Fruit fly (Drosophila melanogaster) whole organism, embryonic: ENCODE data around the gene dbe.

ENCODE experiments used
- CG10274 ChIP-seq: fragments of 200-800 bp; sonication (Bioruptor generic); optimal IDR thresholded peaks from 3 replicates; lab custom pipeline; 2017; ENCODE audit warnings: missing biosample characterization, mild to moderate bottlenecking, missing genetic modification characterization
- CG11085 ChIP-seq: fragments of 200-800 bp; sonication (Bioruptor generic); IDR thresholded peaks from 2 replicates; pipeline ENCODE4 v1.3.6; 2022; ENCODE audit warnings: missing biosample characterization, missing genetic modification characterization
- CG11456 ChIP-seq: fragments of 200-800 bp; sonication (Bioruptor generic); IDR thresholded peaks from 3 replicates; pipeline ENCODE4 v1.3.6; 2022; ENCODE audit warnings: missing biosample characterization, missing genetic modification characterization
- CG12942 ChIP-seq: fragments of 200-800 bp; sonication (Bioruptor generic); optimal IDR thresholded peaks from 3 replicates; lab custom pipeline; 2016; ENCODE audit warnings: missing biosample characterization, missing genetic modification characterization
- CG13296 ChIP-seq: fragments of 200-800 bp; sonication (Bioruptor generic); optimal IDR thresholded peaks from 3 replicates; lab custom pipeline; 2018; ENCODE audit warnings: missing biosample characterization, mild to moderate bottlenecking, missing genetic modification characterization
- CG14014 ChIP-seq: fragments of 200-800 bp; sonication (Bioruptor generic); IDR thresholded peaks from 2 replicates; pipeline ENCODE4 v1.3.6; 2022; ENCODE audit warnings: missing biosample characterization, missing genetic modification characterization
- CG15514 ChIP-seq: fragments of 200-800 bp; sonication (Bioruptor generic); optimal IDR thresholded peaks from 3 replicates; lab custom pipeline; 2017; ENCODE audit warnings: missing biosample characterization, missing genetic modification characterization, mild to moderate bottlenecking, moderate library complexity, missing genetic modification reagents
- CG1647 ChIP-seq: fragments of 200-800 bp; sonication (Bioruptor generic); optimal IDR thresholded peaks from 3 replicates; lab custom pipeline; 2016; ENCODE audit warnings: missing biosample characterization, missing genetic modification characterization
- CG17829 ChIP-seq: fragments of 200-800 bp; optimal IDR thresholded peaks from 2 replicates; lab custom pipeline; 2019; ENCODE audit warnings: missing biosample characterization, mild to moderate bottlenecking, missing genetic modification characterization, moderate library complexity
- CG2678 ChIP-seq: fragments of 200-800 bp; sonication (Bioruptor generic); optimal IDR thresholded peaks from 3 replicates; lab custom pipeline; 2019; ENCODE audit warnings: missing biosample characterization, mild to moderate bottlenecking, missing genetic modification characterization, moderate library complexity
- CG31224 ChIP-seq: fragments of 200-800 bp; sonication (Bioruptor generic); IDR thresholded peaks from 2 replicates; pipeline ENCODE4 v1.3.6; 2022; ENCODE audit warnings: missing biosample characterization, missing genetic modification characterization
- CG32772 ChIP-seq: fragments of 200-800 bp; sonication (Bioruptor generic); IDR thresholded peaks from 2 replicates; pipeline ENCODE4 v1.3.6; 2022; ENCODE audit warnings: missing biosample characterization, missing genetic modification characterization
- CG3281 ChIP-seq: fragments of 200-800 bp; sonication (Bioruptor generic); optimal IDR thresholded peaks from 3 replicates; lab custom pipeline; 2017; ENCODE audit warnings: missing biosample characterization, mild to moderate bottlenecking, missing genetic modification characterization
- CG34376 ChIP-seq: fragments of 200-800 bp; sonication (Bioruptor generic); optimal IDR thresholded peaks from 2 replicates; lab custom pipeline; 2018; ENCODE audit warnings: missing biosample characterization, mild to moderate bottlenecking, missing genetic modification characterization
- CG3847 ChIP-seq: fragments of 200-800 bp; sonication (Bioruptor generic); IDR thresholded peaks from 2 replicates; pipeline ENCODE4 v1.3.6; 2022; ENCODE audit warnings: missing biosample characterization, missing genetic modification characterization
- CG6254 ChIP-seq: fragments of 200-800 bp; sonication (Bioruptor generic); optimal IDR thresholded peaks from 3 replicates; lab custom pipeline; 2017; ENCODE audit warnings: mild to moderate bottlenecking, missing biosample characterization, missing genetic modification reagents, missing genetic modification characterization
- CG8089 ChIP-seq: fragments of 200-800 bp; sonication (Bioruptor generic); optimal IDR thresholded peaks from 3 replicates; lab custom pipeline; 2016; ENCODE audit warnings: missing biosample characterization, missing genetic modification characterization
- CG8478 ChIP-seq: fragments of >200 bp; optimal IDR thresholded peaks from 2 replicates; lab custom pipeline; 2018
- CG8765 ChIP-seq: fragments of 200-800 bp; sonication (Bioruptor generic); IDR thresholded peaks from 2 replicates; pipeline ENCODE4 v1.3.6; 2022; ENCODE audit warnings: missing biosample characterization, missing genetic modification characterization
- CG8924 ChIP-seq: fragments of 200-800 bp; optimal IDR thresholded peaks from 3 replicates; lab custom pipeline; 2019; ENCODE audit warnings: missing biosample characterization, mild to moderate bottlenecking, missing genetic modification characterization, moderate library complexity
- CG9876 ChIP-seq: fragments of 200-800 bp; sonication (Bioruptor generic); optimal IDR thresholded peaks from 2 replicates; lab custom pipeline; 2016; ENCODE audit warnings: missing biosample characterization, missing genetic modification characterization
- Hmx ChIP-seq: fragments of 200-800 bp; sonication (Bioruptor generic); optimal IDR thresholded peaks from 2 replicates; lab custom pipeline; 2016; ENCODE audit warnings: missing biosample characterization, missing genetic modification characterization
- NC2α ChIP-seq: fragments of 200-800 bp; sonication (Bioruptor generic); optimal IDR thresholded peaks from 2 replicates; lab custom pipeline; 2016; ENCODE audit warnings: missing biosample characterization, missing genetic modification characterization
- Sox102F ChIP-seq: fragments of 200-800 bp; sonication (Bioruptor generic); optimal IDR thresholded peaks from 2 replicates; lab custom pipeline; 2018; ENCODE audit warnings: missing biosample characterization, mild to moderate bottlenecking, missing genetic modification characterization, moderate library complexity
- Sry-δ ChIP-seq: fragments of 200-800 bp; sonication (Bioruptor generic); optimal IDR thresholded peaks from 2 replicates; lab custom pipeline; 2016; ENCODE audit warnings: missing biosample characterization, missing genetic modification characterization
- Vsx1 ChIP-seq: fragments of 200-800 bp; sonication (Bioruptor generic); optimal IDR thresholded peaks from 2 replicates; lab custom pipeline; 2017; ENCODE audit warnings: missing biosample characterization, mild to moderate bottlenecking, missing genetic modification characterization, missing genetic modification reagents
- aop ChIP-seq: fragments of 200-800 bp; sonication (Bioruptor generic); IDR thresholded peaks from 2 replicates; pipeline ENCODE4 v1.3.6; 2022; ENCODE audit warnings: missing biosample characterization, missing genetic modification characterization
- ato ChIP-seq: fragments of 200-800 bp; sonication (Bioruptor generic); IDR thresholded peaks from 2 replicates; pipeline ENCODE4 v1.3.6; 2022; ENCODE audit warnings: missing biosample characterization, missing genetic modification characterization; ENCODE audit not compliant: partially characterized antibody
- corto ChIP-seq: fragments of 200-800 bp; sonication (Bioruptor generic); optimal IDR thresholded peaks from 2 replicates; lab custom pipeline; 2016; ENCODE audit warnings: missing biosample characterization, mild to moderate bottlenecking, missing genetic modification characterization, moderate library complexity
- dimm ChIP-seq: fragments of 200-800 bp; sonication (Bioruptor generic); IDR thresholded peaks from 2 replicates; pipeline ENCODE4 v1.3.6; 2022; ENCODE audit warnings: missing biosample characterization, missing genetic modification characterization
- dpn ChIP-seq, 2 experiments: fragments of 200-800 bp; sonication (Bioruptor generic); optimal IDR thresholded peaks; 3 replicates each; lab custom pipeline; 2016; ENCODE audit warnings: missing biosample characterization in 2 of 2, missing genetic modification characterization in 2 of 2
- ewg ChIP-seq: fragments of 200-800 bp; sonication (Bioruptor generic); optimal IDR thresholded peaks from 3 replicates; lab custom pipeline; 2017; ENCODE audit warnings: mild to moderate bottlenecking, missing biosample characterization, missing genetic modification reagents, missing genetic modification characterization
- eyg ChIP-seq: fragments of 200-800 bp; sonication (Bioruptor generic); optimal IDR thresholded peaks from 3 replicates; lab custom pipeline; 2016; ENCODE audit warnings: missing biosample characterization, missing genetic modification characterization
- jigr1 ChIP-seq: fragments of 200-800 bp; sonication (Bioruptor generic); IDR thresholded peaks from 3 replicates; pipeline ENCODE4 v1.3.6; 2022; ENCODE audit warnings: missing biosample characterization, missing genetic modification characterization
- ken ChIP-seq: fragments of 200-800 bp; sonication (Bioruptor generic); IDR thresholded peaks from 3 replicates; pipeline ENCODE4 v1.3.6; 2022; ENCODE audit warnings: missing biosample characterization, missing genetic modification characterization
- lab ChIP-seq: fragments of 200-800 bp; sonication (Bioruptor generic); optimal IDR thresholded peaks from 3 replicates; lab custom pipeline; 2017; ENCODE audit warnings: missing biosample characterization, missing genetic modification characterization, mild to moderate bottlenecking, moderate library complexity, missing genetic modification reagents
- nau ChIP-seq: fragments of 200-800 bp; sonication (Bioruptor generic); optimal IDR thresholded peaks from 3 replicates; lab custom pipeline; 2017; ENCODE audit warnings: missing biosample characterization, mild to moderate bottlenecking, missing genetic modification characterization, missing genetic modification reagents
- nmo ChIP-seq: fragments of 200-800 bp; sonication (Bioruptor generic); optimal IDR thresholded peaks from 2 replicates; lab custom pipeline; 2018; ENCODE audit warnings: missing biosample characterization, mild to moderate bottlenecking, missing genetic modification characterization, moderate library complexity
- nom ChIP-seq: fragments of 200-800 bp; sonication (Bioruptor generic); optimal IDR thresholded peaks from 2 replicates; lab custom pipeline; 2017; ENCODE audit warnings: missing biosample characterization, missing genetic modification characterization, mild to moderate bottlenecking, moderate library complexity, missing genetic modification reagents
- phol ChIP-seq: fragments of 200-800 bp; sonication (Bioruptor generic); optimal IDR thresholded peaks from 3 replicates; lab custom pipeline; 2018; ENCODE audit warnings: missing biosample characterization, mild to moderate bottlenecking, missing genetic modification characterization, moderate library complexity
- pros ChIP-seq: fragments of 200-800 bp; sonication (Bioruptor generic); optimal IDR thresholded peaks from 3 replicates; lab custom pipeline; 2019; ENCODE audit warnings: missing biosample characterization, mild to moderate bottlenecking, missing genetic modification characterization, moderate library complexity
- repo ChIP-seq: fragments of 200-800 bp; sonication (Bioruptor generic); optimal IDR thresholded peaks from 2 replicates; lab custom pipeline; 2016; ENCODE audit warnings: missing biosample characterization, missing genetic modification characterization
- ro ChIP-seq: fragments of 200-800 bp; sonication (Bioruptor generic); IDR thresholded peaks from 2 replicates; pipeline ENCODE4 v1.3.6; 2022; ENCODE audit warnings: missing biosample characterization, missing genetic modification characterization
- sc ChIP-seq, 3 experiments: fragments of >200 bp in 2 of 3; fragments of 200-800 bp in 1 of 3; sonication (Bioruptor generic) in 1 of 3; optimal IDR thresholded peaks; 2 replicates in 2 of 3; 3 replicates in 1 of 3; lab custom pipeline; 2017; ENCODE audit warnings: mild to moderate bottlenecking in 1 of 3, missing biosample characterization in 1 of 3, missing genetic modification characterization in 1 of 3, missing genetic modification reagents in 1 of 3
- seq ChIP-seq: fragments of 200-800 bp; sonication (Bioruptor generic); IDR thresholded peaks from 2 replicates; pipeline ENCODE4 v1.3.6; 2022; ENCODE audit warnings: missing biosample characterization, missing genetic modification characterization
- sisA ChIP-seq: fragments of 200-800 bp; sonication (Bioruptor generic); IDR thresholded peaks from 2 replicates; pipeline ENCODE4 v1.3.6; 2022; ENCODE audit warnings: missing biosample characterization, missing genetic modification characterization
- sr ChIP-seq: fragments of 200-800 bp; sonication (Bioruptor generic); IDR thresholded peaks from 3 replicates; pipeline ENCODE4 v1.3.6; 2022; ENCODE audit warnings: missing biosample characterization, missing genetic modification characterization
- ttk ChIP-seq: fragments of 200-800 bp; sonication (Bioruptor generic); IDR thresholded peaks from 2 replicates; pipeline ENCODE4 v2.1.2; 2022; ENCODE audit warnings: missing biosample characterization, missing genetic modification characterization
- twi ChIP-seq: fragments of 200-800 bp; optimal IDR thresholded peaks from 2 replicates; lab custom pipeline; 2019; ENCODE audit warnings: missing biosample characterization, mild to moderate bottlenecking, missing genetic modification characterization, moderate library complexity
- wdn ChIP-seq: fragments of 200-800 bp; sonication (Bioruptor generic); IDR thresholded peaks from 2 replicates; pipeline ENCODE4 v1.3.6; 2022; ENCODE audit warnings: missing biosample characterization, missing genetic modification characterization
- yki ChIP-seq: fragments of >200 bp; optimal IDR thresholded peaks from 3 replicates; lab custom pipeline; 2018

dbe gene

DNA sequence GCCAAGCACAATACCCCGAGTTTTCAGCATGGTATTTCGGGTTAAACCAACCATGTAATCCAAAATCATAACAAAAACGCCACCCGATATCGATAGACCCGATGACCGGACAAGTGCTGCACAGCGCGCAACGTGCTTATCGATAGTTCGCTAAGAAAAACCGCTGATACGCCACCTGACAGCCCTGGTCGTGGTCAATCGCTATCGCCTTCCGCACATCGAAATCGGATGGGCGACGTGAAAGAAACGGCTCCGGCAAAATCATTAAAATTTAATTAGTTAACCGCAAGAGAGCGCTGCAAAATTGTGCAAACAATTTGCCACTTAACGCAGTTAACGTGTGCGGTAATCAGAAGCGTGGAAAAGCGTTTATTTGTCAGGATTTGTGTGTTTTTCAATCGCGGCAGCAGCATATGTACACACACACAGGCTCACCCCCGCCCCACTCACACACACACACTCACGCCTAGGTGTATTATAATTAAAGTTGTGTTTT lies 43.8 kb downstream of the dbe start, which contains the start of the genes CG3862 and dock (continued):
- TF ChIP-seq sc (optimal IDR thresholded peaks at IDR 0.05; lab: Kevin White, UChicago) (no peak), sc (GFP tag; optimal IDR thresholded peaks at IDR 0.05; lab: Kevin White, UChicago) (no peak), phol (tag; lab: Kevin White, UChicago) (peak; percentile 42), sisA (GFP tag; lab: Robert Waterston, UW) (no peak), yki (lab: Kevin White, UChicago) (no peak), Hmx (GFP tag; lab: Kevin White, UChicago) (no peak), CG11456 (GFP tag; lab: Robert Waterston, UW) (peak; percentile 77), ro (GFP tag; lab: Robert Waterston, UW) (no peak), sr (GFP tag; lab: Robert Waterston, UW) (no peak), CG10274 (GFP tag; lab: Kevin White, UChicago) (no peak), nau (GFP tag; lab: Kevin White, UChicago) (no peak), nom (GFP tag; lab: Kevin White, UChicago) (peak; percentile 68), CG11085 (GFP tag; lab: Robert Waterston, UW) (peak; percentile 40; the same call in 1 of the 2 replicates), pros (GFP tag; lab: Kevin White, UChicago) (no peak), CG14014 (GFP tag; lab: Robert Waterston, UW) (0 out of 2 replicates have a peak, but pooled peaks have one; percentile 29), CG8478 (no peak), dimm (no peak), eyg (GFP tag; lab: Kevin White, UChicago) (no peak), NC2α (GFP tag; lab: Kevin White, UChicago) (peak; percentile 26), CG12942 (GFP tag; lab: Kevin White, UChicago) (no peak), ewg (GFP tag; lab: Kevin White, UChicago) (peak; percentile 23), CG6254 (GFP tag; lab: Kevin White, UChicago) (no peak), CG31224 (GFP tag; lab: Robert Waterston, UW) (peak; percentile 30; the same call in 1 of the 2 replicates), CG1647 (no peak), CG34376 (GFP tag; lab: Kevin White, UChicago) (peak; percentile 58), ken (GFP tag; lab: Robert Waterston, UW) (0 out of 3 replicates have a peak, but pooled peaks have one; percentile 20), CG17829 (tag; lab: Kevin White, UChicago) (peak; percentile 50), CG2678 (peak; percentile 53), repo (peak; percentile 75), ttk (GFP tag; lab: Robert Waterston, UW) (no peak), ato (GFP tag; lab: Robert Waterston, UW) (peak; percentile 97), Sry-δ (peak; percentile 89), CG8089 (peak; percentile 49), CG9876 (GFP tag; lab: Kevin White, UChicago) (peak; percentile 57), CG8765 (0 out of 2 replicates have a peak, but pooled peaks have one; percentile 41), CG15514 (peak; percentile 72), seq (GFP tag; lab: Robert Waterston, UW) (no peak), CG8924 (tag; lab: Kevin White, UChicago) (peak; percentile 64), dpn (GFP tag; optimal IDR thresholded peaks at IDR 0.05; lab: Kevin White, UChicago) (peak; percentile 54 to 71), CG32772 (GFP tag; lab: Robert Waterston, UW) (no peak), Vsx1 (GFP tag; lab: Kevin White, UChicago) (no peak), aop (GFP tag; lab: Robert Waterston, UW) (no peak), jigr1 (GFP tag; lab: Robert Waterston, UW) (no peak), CG3847 (peak; percentile 66), CG3281 (GFP tag; lab: Kevin White, UChicago) (peak; percentile 54), CG13296 (GFP tag; lab: Kevin White, UChicago) (peak; percentile 0), twi (tag; lab: Kevin White, UChicago) (no peak), nmo (GFP tag; lab: Kevin White, UChicago) (peak; percentile 62), Sox102F (GFP tag; lab: Kevin White, UChicago) (no peak), lab (GFP tag; lab: Kevin White, UChicago) (peak; percentile 81), corto (GFP tag; lab: Kevin White, UChicago) (no peak), wdn (no peak)
